Fruit fly (Drosophila melanogaster) whole organism, embryonic: ENCODE results near the gene RpS20.

ENCODE experiments used
- ATbp ChIP-seq: fragments of 200-800 bp; sonication (Bioruptor generic); optimal IDR thresholded peaks from 2 replicates; lab custom pipeline; 2017; ENCODE audit warnings: missing biosample characterization, mild to moderate bottlenecking, missing genetic modification characterization, missing genetic modification reagents
- BEAF-32 ChIP-seq: fragments of 200-800 bp; sonication (Bioruptor generic); optimal IDR thresholded peaks from 3 replicates; lab custom pipeline; 2017; ENCODE audit warnings: missing biosample characterization, missing genetic modification characterization, mild to moderate bottlenecking, moderate library complexity, missing genetic modification reagents
- CG10147 ChIP-seq: fragments of 200-800 bp; sonication (Bioruptor generic); optimal IDR thresholded peaks from 2 replicates; lab custom pipeline; 2019; ENCODE audit warnings: missing biosample characterization, mild to moderate bottlenecking, missing genetic modification characterization, moderate library complexity
- CG10274 ChIP-seq: fragments of 200-800 bp; sonication (Bioruptor generic); optimal IDR thresholded peaks from 3 replicates; lab custom pipeline; 2017; ENCODE audit warnings: missing biosample characterization, mild to moderate bottlenecking, missing genetic modification characterization
- CG11560 ChIP-seq: fragments of 200-800 bp; sonication (Bioruptor generic); IDR thresholded peaks from 3 replicates; pipeline ENCODE4 v1.3.6; 2022; ENCODE audit warnings: missing biosample characterization, missing genetic modification characterization
- CG11695 ChIP-seq: fragments of 200-800 bp; sonication (Bioruptor generic); IDR thresholded peaks from 3 replicates; pipeline ENCODE4 v1.3.6; 2022; ENCODE audit warnings: missing biosample characterization, missing genetic modification characterization
- CG12219 ChIP-seq: fragments of 200-800 bp; sonication (Bioruptor generic); optimal IDR thresholded peaks from 3 replicates; lab custom pipeline; 2018; ENCODE audit warnings: missing biosample characterization, mild to moderate bottlenecking, missing genetic modification characterization
- CG12299 ChIP-seq: fragments of 200-800 bp; sonication (Bioruptor generic); optimal IDR thresholded peaks from 2 replicates; lab custom pipeline; 2018; ENCODE audit warnings: missing biosample characterization, mild to moderate bottlenecking, missing genetic modification characterization
- CG14050 ChIP-seq: fragments of 200-800 bp; sonication (Bioruptor generic); IDR thresholded peaks from 3 replicates; pipeline ENCODE4 v1.3.6; 2022; ENCODE audit warnings: missing biosample characterization, missing genetic modification characterization
- CG16863 ChIP-seq: fragments of 200-800 bp; sonication (Bioruptor generic); optimal IDR thresholded peaks from 3 replicates; lab custom pipeline; 2016; ENCODE audit warnings: missing biosample characterization, missing genetic modification characterization
- CG17829 ChIP-seq: fragments of 200-800 bp; optimal IDR thresholded peaks from 2 replicates; lab custom pipeline; 2019; ENCODE audit warnings: missing biosample characterization, mild to moderate bottlenecking, missing genetic modification characterization, moderate library complexity
- CG1832 ChIP-seq: fragments of 200-800 bp; sonication (Bioruptor generic); optimal IDR thresholded peaks from 2 replicates; lab custom pipeline; 2017; ENCODE audit warnings: missing biosample characterization, mild to moderate bottlenecking, missing genetic modification characterization, inconsistent platforms
- CG2889 ChIP-seq: fragments of 200-800 bp; sonication (Bioruptor generic); IDR thresholded peaks from 3 replicates; pipeline ENCODE4 v1.3.6; 2022; ENCODE audit warnings: missing biosample characterization, missing genetic modification characterization
- CG3407 ChIP-seq: fragments of 200-800 bp; sonication (Bioruptor generic); optimal IDR thresholded peaks from 2 replicates; lab custom pipeline; 2018; ENCODE audit warnings: missing biosample characterization, mild to moderate bottlenecking, missing genetic modification characterization
- CG4730 ChIP-seq: fragments of 200-800 bp; sonication (Bioruptor generic); IDR thresholded peaks from 2 replicates; pipeline ENCODE4 v1.3.6; 2022; ENCODE audit warnings: missing biosample characterization, missing genetic modification characterization
- CG5953 ChIP-seq: fragments of 200-800 bp; sonication (Bioruptor generic); IDR thresholded peaks from 2 replicates; pipeline ENCODE4 v1.3.6; 2022; ENCODE audit warnings: missing biosample characterization, missing genetic modification characterization
- CG6654 ChIP-seq: fragments of 200-800 bp; sonication (Bioruptor generic); optimal IDR thresholded peaks from 2 replicates; lab custom pipeline; 2017; ENCODE audit warnings: missing biosample characterization, mild to moderate bottlenecking, missing genetic modification characterization
- CG6765 ChIP-seq: fragments of 200-800 bp; sonication (Bioruptor generic); optimal IDR thresholded peaks from 3 replicates; lab custom pipeline; 2017; ENCODE audit warnings: missing biosample characterization, mild to moderate bottlenecking, missing genetic modification characterization
- CG7556 ChIP-seq: fragments of 200-800 bp; sonication (Bioruptor generic); optimal IDR thresholded peaks from 2 replicates; lab custom pipeline; 2017; ENCODE audit warnings: missing biosample characterization, mild to moderate bottlenecking, missing genetic modification characterization
- CG7987 ChIP-seq: fragments of 200-800 bp; sonication (Bioruptor generic); optimal IDR thresholded peaks from 2 replicates; lab custom pipeline; 2018; ENCODE audit warnings: missing biosample characterization, mild to moderate bottlenecking, missing genetic modification characterization, moderate library complexity
- CG9609 ChIP-seq: fragments of 200-800 bp; sonication (Bioruptor generic); optimal IDR thresholded peaks from 3 replicates; lab custom pipeline; 2016; ENCODE audit warnings: missing biosample characterization, missing genetic modification characterization
- CkIIα-i1 ChIP-seq: fragments of 200-800 bp; sonication (Bioruptor generic); IDR thresholded peaks from 2 replicates; pipeline ENCODE4 v1.3.6; 2022; ENCODE audit warnings: missing biosample characterization, missing genetic modification characterization
- Drgx ChIP-seq: fragments of 200-800 bp; sonication (Bioruptor generic); IDR thresholded peaks from 2 replicates; pipeline ENCODE4 v1.3.6; 2022; ENCODE audit warnings: missing biosample characterization, missing genetic modification characterization
- HLHmδ ChIP-seq: fragments of 200-800 bp; sonication (Bioruptor generic); optimal IDR thresholded peaks from 2 replicates; lab custom pipeline; 2018; ENCODE audit warnings: missing biosample characterization, mild to moderate bottlenecking, missing genetic modification characterization, moderate library complexity
- Lhr ChIP-seq: fragments of 200-800 bp; sonication (Bioruptor generic); optimal IDR thresholded peaks from 3 replicates; lab custom pipeline; 2017; ENCODE audit warnings: mild to moderate bottlenecking, missing biosample characterization, missing genetic modification reagents, missing genetic modification characterization
- MBD-R2 ChIP-seq: fragments of 200-800 bp; sonication (Bioruptor generic); IDR thresholded peaks from 2 replicates; pipeline ENCODE4 v1.3.6; 2022; ENCODE audit warnings: missing biosample characterization, missing genetic modification characterization
- Max ChIP-seq: fragments of 200-800 bp; sonication (Bioruptor generic); optimal IDR thresholded peaks from 2 replicates; lab custom pipeline; 2016; ENCODE audit warnings: missing biosample characterization, mild to moderate bottlenecking, missing genetic modification characterization
- Neu2 ChIP-seq: fragments of 200-800 bp; sonication (Bioruptor generic); optimal IDR thresholded peaks from 3 replicates; lab custom pipeline; 2016; ENCODE audit warnings: missing biosample characterization, missing genetic modification characterization, borderline replicate concordance
- Oaz ChIP-seq: fragments of 200-800 bp; sonication (Bioruptor generic); IDR thresholded peaks from 2 replicates; pipeline ENCODE4 v1.3.6; 2022; ENCODE audit warnings: missing biosample characterization, missing genetic modification characterization
- Optix ChIP-seq: fragments of 200-800 bp; sonication (Bioruptor generic); IDR thresholded peaks from 3 replicates; pipeline ENCODE4 v1.3.6; 2022; ENCODE audit warnings: missing biosample characterization, missing genetic modification characterization
- Sry-β ChIP-seq: fragments of 200-800 bp; sonication (Bioruptor generic); optimal IDR thresholded peaks from 2 replicates; lab custom pipeline; 2018; ENCODE audit warnings: missing biosample characterization, mild to moderate bottlenecking, missing genetic modification characterization, moderate library complexity
- Trl ChIP-seq, 3 experiments: fragments of >200 bp in 2 of 3; fragments of 200-800 bp in 1 of 3; sonication (Bioruptor generic) in 1 of 3; optimal IDR thresholded peaks; 2 replicates in 1 of 3; 3 replicates in 2 of 3; lab custom pipeline; 2016 to 2017; ENCODE audit warnings: missing biosample characterization in 1 of 3, missing genetic modification characterization in 1 of 3
- bigmax ChIP-seq: fragments of 200-800 bp; sonication (Bioruptor generic); optimal IDR thresholded peaks from 2 replicates; lab custom pipeline; 2018; ENCODE audit warnings: missing biosample characterization, mild to moderate bottlenecking, missing genetic modification characterization
- btn ChIP-seq: fragments of 200-800 bp; sonication (Bioruptor generic); optimal IDR thresholded peaks from 2 replicates; lab custom pipeline; 2016; ENCODE audit warnings: missing biosample characterization, missing genetic modification characterization
- disco-r ChIP-seq: fragments of 200-800 bp; sonication (Bioruptor generic); optimal IDR thresholded peaks from 2 replicates; lab custom pipeline; 2016; ENCODE audit warnings: missing biosample characterization, missing genetic modification characterization
- dmrt11E ChIP-seq: fragments of 200-800 bp; sonication (Bioruptor generic); optimal IDR thresholded peaks from 3 replicates; lab custom pipeline; 2018; ENCODE audit warnings: missing biosample characterization, mild to moderate bottlenecking, missing genetic modification characterization, moderate library complexity
- emc ChIP-seq: fragments of 200-800 bp; sonication (Bioruptor generic); optimal IDR thresholded peaks from 2 replicates; lab custom pipeline; 2016; ENCODE audit warnings: missing biosample characterization, missing genetic modification characterization
- exex ChIP-seq: fragments of 200-800 bp; sonication (Bioruptor generic); optimal IDR thresholded peaks from 4 replicates; lab custom pipeline; 2018; ENCODE audit warnings: missing biosample characterization, mild to moderate bottlenecking, missing genetic modification characterization, moderate library complexity
- gem ChIP-seq: fragments of 200-800 bp; sonication (Bioruptor generic); optimal IDR thresholded peaks from 2 replicates; lab custom pipeline; 2019; ENCODE audit warnings: missing biosample characterization, mild to moderate bottlenecking, missing genetic modification characterization, moderate library complexity
- grn ChIP-seq: fragments of 200-800 bp; sonication (Bioruptor generic); optimal IDR thresholded peaks from 3 replicates; lab custom pipeline; 2017; ENCODE audit warnings: missing biosample characterization, missing genetic modification characterization
- mirr ChIP-seq: fragments of 200-800 bp; sonication (Bioruptor generic); optimal IDR thresholded peaks from 3 replicates; lab custom pipeline; 2018; ENCODE audit warnings: missing biosample characterization, mild to moderate bottlenecking, missing genetic modification characterization
- nom ChIP-seq: fragments of 200-800 bp; sonication (Bioruptor generic); optimal IDR thresholded peaks from 2 replicates; lab custom pipeline; 2017; ENCODE audit warnings: missing biosample characterization, missing genetic modification characterization, mild to moderate bottlenecking, moderate library complexity, missing genetic modification reagents
- pnt ChIP-seq: fragments of 200-800 bp; sonication (Bioruptor generic); optimal IDR thresholded peaks from 3 replicates; lab custom pipeline; 2016; ENCODE audit warnings: missing biosample characterization, missing genetic modification characterization
- run ChIP-seq: fragments of 200-800 bp; sonication (Bioruptor generic); optimal IDR thresholded peaks from 3 replicates; lab custom pipeline; 2018; ENCODE audit warnings: missing biosample characterization, mild to moderate bottlenecking, missing genetic modification characterization
- scrt ChIP-seq: fragments of 200-800 bp; sonication (Bioruptor generic); optimal IDR thresholded peaks from 2 replicates; lab custom pipeline; 2018; ENCODE audit warnings: missing biosample characterization, mild to moderate bottlenecking, missing genetic modification characterization, moderate library complexity
- sens ChIP-seq: fragments of 200-800 bp; sonication (Bioruptor generic); peaks from one replicate; lab custom pipeline; 2016; ENCODE audit warnings: missing biosample characterization, missing genetic modification characterization
- sr ChIP-seq: fragments of 200-800 bp; sonication (Bioruptor generic); IDR thresholded peaks from 3 replicates; pipeline ENCODE4 v1.3.6; 2022; ENCODE audit warnings: missing biosample characterization, missing genetic modification characterization
- tll ChIP-seq, 2 experiments: fragments of 200-800 bp in 1 of 2; fragments of >200 bp in 1 of 2; sonication (Bioruptor generic) in 1 of 2; optimal IDR thresholded peaks; 2 replicates each; lab custom pipeline; 2017 to 2019; ENCODE audit warnings: missing biosample characterization in 2 of 2, missing genetic modification characterization in 2 of 2, mild to moderate bottlenecking in 1 of 2, moderate library complexity in 1 of 2

Gene RpS20

dm6 chr3R:20832689-20833524 is 10.9 kb downstream of the RpS20 start, which contains the start of gene Synd (continued):
- TF ChIP-seq CG6654 (GFP tag; lab: Kevin White, UChicago) (no peak), scrt (peak; percentile 9), CG4730 (GFP tag; lab: Robert Waterston, UW) (no peak), CG14050 (GFP tag; lab: Robert Waterston, UW) (no peak), Sry-β (GFP tag; lab: Kevin White, UChicago) (no peak), CG1832 (GFP tag; lab: Kevin White, UChicago) (no peak), CG7556 (GFP tag; lab: Kevin White, UChicago) (peak; percentile 20), ATbp (GFP tag; lab: Kevin White, UChicago) (no peak), Neu2 (GFP tag; lab: Kevin White, UChicago) (no peak), CG6765 (GFP tag; lab: Kevin White, UChicago) (no peak), Max (no peak), mirr (peak; percentile 27), sr (no peak), MBD-R2 (peak; percentile 33; the same call in 1 of the 2 replicates), exex (peak; percentile 39), emc (no peak), CG3407 (no peak), CG12219 (no peak), gem (tag; lab: Kevin White, UChicago) (peak; percentile 5), Optix (GFP tag; lab: Robert Waterston, UW) (no peak), tll (GFP tag; optimal IDR thresholded peaks at IDR 0.05; lab: Kevin White, UChicago) (no peak), Oaz (GFP tag; lab: Robert Waterston, UW) (no peak), pnt (GFP tag; lab: Kevin White, UChicago) (no peak), run (tag; lab: Kevin White, UChicago) (peak; percentile 14), CG10274 (GFP tag; lab: Kevin White, UChicago) (peak; percentile 97), bigmax (no peak), Drgx (0 out of 2 replicates have a peak, but pooled peaks have one; percentile 16), Trl (optimal IDR thresholded peaks at IDR 0.05; lab: Kevin White, UChicago) (peak in 1 of 2 experiments; percentile 6), Trl (GFP tag; optimal IDR thresholded peaks at IDR 0.05; lab: Kevin White, UChicago) (no peak), CG12299 (no peak), CG11695 (0 out of 3 replicates have a peak, but pooled peaks have one; percentile 31), nom (GFP tag; lab: Kevin White, UChicago) (peak; percentile 48), dmrt11E (tag; lab: Kevin White, UChicago) (no peak), CkIIα-i1 (GFP tag; lab: Robert Waterston, UW) (no peak), grn (GFP tag; lab: Kevin White, UChicago) (peak; percentile 28), HLHmδ (GFP tag; lab: Kevin White, UChicago) (no peak), CG16863 (GFP tag; lab: Kevin White, UChicago) (no peak), CG2889 (GFP tag; lab: Robert Waterston, UW) (no peak), Lhr (GFP tag; lab: Kevin White, UChicago) (peak; percentile 10), CG9609 (GFP tag; lab: Kevin White, UChicago) (no peak), CG5953 (GFP tag; lab: Robert Waterston, UW) (no peak), disco-r (no peak), CG11560 (no peak), CG10147 (GFP tag; lab: Kevin White, UChicago) (peak; percentile 54), btn (GFP tag; lab: Kevin White, UChicago) (no peak), CG7987 (GFP tag; lab: Kevin White, UChicago) (no peak), CG17829 (tag; lab: Kevin White, UChicago) (no peak), BEAF-32 (GFP tag; lab: Kevin White, UChicago) (peak; percentile 38), sens (GFP tag; lab: Kevin White, UChicago) (peak; percentile 69)
